5 worm cellular contexts compared by ENCODE assay signal in the genomic region with DNA sequence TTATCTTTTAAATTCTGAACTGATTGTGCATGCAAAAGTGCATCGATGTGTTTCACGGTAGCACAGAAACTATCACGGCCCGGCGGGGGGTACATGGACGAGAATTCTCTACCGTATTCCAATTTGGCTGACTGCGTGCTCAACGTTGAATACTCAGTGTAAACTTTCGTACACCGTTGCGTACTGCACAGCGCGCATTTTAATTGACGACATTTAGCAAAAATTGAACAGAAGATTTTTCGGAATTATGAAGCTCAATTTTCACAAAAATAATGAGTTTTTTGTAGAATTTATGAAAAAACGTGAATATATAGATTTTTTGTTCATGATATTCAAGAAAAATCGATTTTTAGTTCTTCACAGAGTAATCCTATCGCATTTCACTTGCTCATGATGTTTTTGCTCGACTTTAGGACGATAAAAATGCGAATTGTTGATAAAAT.
TF ChIP-seq lines count a peak whose summit lies in the region.
"Not testable (repeated sequence)": the region's sequence is repeated elsewhere in the genome, so short reads cannot be mapped to it uniquely, and the experiment has no call there.

No protein-coding gene starts in this region.

TF ChIP-seq in whole organism, L1 larva, 84 proteins besides CTCF, POLR2A, EP300 and RAD21 (continues in another document):
- peak; percentile 16 for TF ChIP-seq fkh-10 (GFP tag; optimal IDR thresholded peaks at IDR 0.05; lab: Kevin White, UChicago)
- peak; percentile 99 for TF ChIP-seq ets-5 (GFP tag; IDR thresholded peaks at IDR 0.05; lab: Robert Waterston, UW)
- peak; percentile 84 for TF ChIP-seq C04F5.9 (tag; optimal IDR thresholded peaks at IDR 0.05; lab: Kevin White, UChicago)
- peak; percentile 81 for TF ChIP-seq sox-4 (tag; optimal IDR thresholded peaks at IDR 0.05; lab: Kevin White, UChicago)
- TF ChIP-seq zip-4 (GFP tag; optimal IDR thresholded peaks at IDR 0.05; lab: Kevin White, UChicago), result peak; percentile 63
- peak; percentile 87 for TF ChIP-seq pax-3 (tag; optimal IDR thresholded peaks at IDR 0.05; lab: Kevin White, UChicago)
- peak; percentile 90 for TF ChIP-seq nhr-90 (tag; optimal IDR thresholded peaks at IDR 0.05; lab: Kevin White, UChicago; ENCODE audit: poor library complexity)
- TF ChIP-seq xbp-1 (tag; optimal IDR thresholded peaks at IDR 0.05; lab: Kevin White, UChicago), result peak; percentile 79
- peak; percentile 49 for TF ChIP-seq lin-15B (tag; optimal IDR thresholded peaks at IDR 0.05; lab: Kevin White, UChicago)
- peak; percentile 84 for TF ChIP-seq lin-14 (GFP tag; optimal IDR thresholded peaks at IDR 0.05; lab: Kevin White, UChicago)
- TF ChIP-seq efl-3 (GFP tag; optimal IDR thresholded peaks at IDR 0.05; lab: Kevin White, UChicago), result peak; percentile 64
- peak; percentile 68 for TF ChIP-seq ceh-8 (GFP tag; optimal IDR thresholded peaks at IDR 0.05; lab: Kevin White, UChicago)
- peak; percentile 68 for TF ChIP-seq fkh-4 (tag; optimal IDR thresholded peaks at IDR 0.05; lab: Kevin White, UChicago; ENCODE audit: borderline replicate concordance)
- peak; percentile 5 for TF ChIP-seq mep-1 (tag; optimal IDR thresholded peaks at IDR 0.05; lab: Kevin White, UChicago)
- peak; percentile 95 to 96 for TF ChIP-seq lsy-2 (tag; optimal IDR thresholded peaks at IDR 0.05; lab: Kevin White, UChicago)
- peak; percentile 89 for TF ChIP-seq dsc-1 (tag; optimal IDR thresholded peaks at IDR 0.05; lab: Kevin White, UChicago)

TF ChIP-seq in whole organism, L3 larva, 47 proteins besides CTCF, POLR2A, EP300 and RAD21:
- peak; percentile 64 for TF ChIP-seq nhr-43 (tag; optimal IDR thresholded peaks at IDR 0.05; lab: Kevin White, UChicago; ENCODE audit: poor library complexity, severe bottlenecking)
- TF ChIP-seq ztf-4 (tag; optimal IDR thresholded peaks at IDR 0.05; lab: Kevin White, UChicago), result peak; percentile 0
- TF ChIP-seq tbx-2 (tag; optimal IDR thresholded peaks at IDR 0.05; lab: Kevin White, UChicago), result peak; percentile 77
- TF ChIP-seq lsy-12 (tag; optimal IDR thresholded peaks at IDR 0.05; lab: Kevin White, UChicago), result peak; percentile 88
- peak; percentile 43 for TF ChIP-seq nhr-25 (tag; optimal IDR thresholded peaks at IDR 0.05; lab: Kevin White, UChicago)
- peak; percentile 7 for TF ChIP-seq hmg-11 (tag; optimal IDR thresholded peaks at IDR 0.05; lab: Kevin White, UChicago)
- peak; percentile 60 for TF ChIP-seq lin-15B (tag; optimal IDR thresholded peaks at IDR 0.05; lab: Kevin White, UChicago)
- peak; percentile 60 for TF ChIP-seq ZK546.5 (tag; optimal IDR thresholded peaks at IDR 0.05; lab: Kevin White, UChicago)
- TF ChIP-seq nfya-1 (tag; optimal IDR thresholded peaks at IDR 0.05; lab: Kevin White, UChicago; ENCODE audit: insufficient read depth), result peak; percentile 58
- peak; percentile 77 for TF ChIP-seq nhr-11 (tag; optimal IDR thresholded peaks at IDR 0.05; lab: Kevin White, UChicago)
- TF ChIP-seq elt-2 (tag; optimal IDR thresholded peaks at IDR 0.05; lab: Kevin White, UChicago), result peak; percentile 73
- peak; percentile 73 for TF ChIP-seq nhr-23 (tag; optimal IDR thresholded peaks at IDR 0.05; lab: Kevin White, UChicago)
- TF ChIP-seq R02D3.7 (tag; optimal IDR thresholded peaks at IDR 0.05; lab: Kevin White, UChicago), result peak; percentile 76
- peak; percentile 6 for TF ChIP-seq pha-4 (tag; optimal IDR thresholded peaks at IDR 0.05; lab: Kevin White, UChicago)
- TF ChIP-seq ceh-28 (tag; optimal IDR thresholded peaks at IDR 0.05; lab: Kevin White, UChicago), result peak; percentile 70
- peak; percentile 37 for TF ChIP-seq nhr-77 (tag; optimal IDR thresholded peaks at IDR 0.05; lab: Kevin White, UChicago)

TF ChIP-seq in whole organism, early embryonic, 17 proteins besides CTCF, POLR2A, EP300 and RAD21:
- 0 out of 2 replicates have a peak, but pooled peaks have one; percentile 50 for TF ChIP-seq sea-1 (GFP tag; conservative IDR thresholded peaks at IDR 0.05; lab: Robert Waterston, UW)
- peak; percentile 72 for TF ChIP-seq pes-1 (GFP tag; IDR thresholded peaks at IDR 0.05; lab: Robert Waterston, UW)
- 0 out of 2 replicates have a peak, but pooled peaks have one; percentile 38 for TF ChIP-seq flt-1 (GFP tag; IDR thresholded peaks at IDR 0.05; lab: Robert Waterston, UW)
- TF ChIP-seq scrt-1 (GFP tag; IDR thresholded peaks at IDR 0.05; lab: Robert Waterston, UW), result peak; percentile 74
- peak; percentile 67; the same call in 1 of the 2 replicates for TF ChIP-seq tbx-37 (GFP tag; conservative IDR thresholded peaks at IDR 0.05; lab: Robert Waterston, UW)
TF ChIP-seq in whole organism, early embryonic: peak in this region for 5; not testable (repeated sequence) for 12.

TF ChIP-seq in whole organism, midembryonic, 9 proteins besides CTCF, POLR2A, EP300 and RAD21:
- TF ChIP-seq ztf-23 (GFP tag; IDR thresholded peaks at IDR 0.05; lab: Robert Waterston, UW) (peak; percentile 95), klf-2 (GFP tag; conservative IDR thresholded peaks at IDR 0.05; lab: Robert Waterston, UW) (peak; percentile 68; the same call in 1 of the 2 replicates), tab-1 (GFP tag; IDR thresholded peaks at IDR 0.05; lab: Robert Waterston, UW) (0 out of 2 replicates have a peak, but pooled peaks have one; percentile 59), flt-1 (GFP tag; IDR thresholded peaks at IDR 0.05; lab: Robert Waterston, UW) (peak; percentile 90), cog-1 (tag; optimal IDR thresholded peaks at IDR 0.05; lab: Kevin White, UChicago) (peak; percentile 49), ref-1 (GFP tag; conservative IDR thresholded peaks at IDR 0.05; lab: Robert Waterston, UW) (0 out of 2 replicates have a peak, but pooled peaks have one; percentile 20), T22C8.4 (GFP tag; IDR thresholded peaks at IDR 0.05; lab: Robert Waterston, UW) (peak; percentile 60)

TF ChIP-seq in whole organism, young adult, 124 proteins besides CTCF, POLR2A, EP300 and RAD21 (continues in another document):
- TF ChIP-seq pbrm-1 (GFP tag; IDR thresholded peaks at IDR 0.05; lab: Robert Waterston, UW) (peak; percentile 99), egrh-3 (GFP tag; IDR thresholded peaks at IDR 0.05; lab: Robert Waterston, UW) (peak; percentile 87), rec-8 (tag; optimal IDR thresholded peaks at IDR 0.05; lab: Kevin White, UChicago) (peak in 1 of 2 experiments; percentile 27), T07F8.4 (tag; optimal IDR thresholded peaks at IDR 0.05; lab: Kevin White, UChicago) (peak; percentile 39), gei-17 (GFP tag; optimal IDR thresholded peaks at IDR 0.05; lab: Kevin White, UChicago) (peak; percentile 73), ceh-100 (GFP tag; IDR thresholded peaks at IDR 0.05; lab: Robert Waterston, UW) (peak; percentile 95), him-1 (tag; optimal IDR thresholded peaks at IDR 0.05; lab: Kevin White, UChicago) (peak; percentile 17), cebp-2 (GFP tag; IDR thresholded peaks at IDR 0.05; lab: Robert Waterston, UW) (peak; percentile 99), let-607 (tag; optimal IDR thresholded peaks at IDR 0.05; lab: Kevin White, UChicago) (peak; percentile 24 to 95), let-526 (GFP tag; IDR thresholded peaks at IDR 0.05; lab: Robert Waterston, UW) (peak; percentile 100), F39B2.1 (GFP tag; IDR thresholded peaks at IDR 0.05; lab: Robert Waterston, UW) (peak; percentile 96), madf-3 (GFP tag; IDR thresholded peaks at IDR 0.05; lab: Robert Waterston, UW) (peak; percentile 98), bed-2 (GFP tag; IDR thresholded peaks at IDR 0.05; lab: Robert Waterston, UW) (peak; percentile 100), hsf-1 (GFP tag; IDR thresholded peaks at IDR 0.05; lab: Robert Waterston, UW) (peak; percentile 95), ets-4 (GFP tag; optimal IDR thresholded peaks at IDR 0.05; lab: Kevin White, UChicago) (peak; percentile 23), nhr-120 (GFP tag; IDR thresholded peaks at IDR 0.05; lab: Robert Waterston, UW) (peak; percentile 100), ztf-3 (GFP tag; optimal IDR thresholded peaks at IDR 0.05; lab: Kevin White, UChicago) (peak; percentile 62), repo-1 (tag; optimal IDR thresholded peaks at IDR 0.05; lab: Kevin White, UChicago) (peak; percentile 72), F57C9.4 (tag; optimal IDR thresholded peaks at IDR 0.05; lab: Kevin White, UChicago) (peak; percentile 33), mcd-1 (GFP tag; IDR thresholded peaks at IDR 0.05; lab: Robert Waterston, UW) (peak; percentile 100), F33H1.4 (GFP tag; IDR thresholded peaks at IDR 0.05; lab: Robert Waterston, UW) (peak; percentile 97), C17E4.6 (GFP tag; IDR thresholded peaks at IDR 0.05; lab: Robert Waterston, UW) (peak; percentile 99), madf-6 (GFP tag; IDR thresholded peaks at IDR 0.05; lab: Robert Waterston, UW) (peak; percentile 89), ztf-22 (GFP tag; optimal IDR thresholded peaks at IDR 0.05; lab: Kevin White, UChicago) (peak; percentile 33), lag-1 (GFP tag; IDR thresholded peaks at IDR 0.05; lab: Robert Waterston, UW) (peak; percentile 100), hmg-20 (GFP tag; IDR thresholded peaks at IDR 0.05; lab: Robert Waterston, UW) (peak; percentile 97), lin-35 (GFP tag; optimal IDR thresholded peaks at IDR 0.05; lab: Kevin White, UChicago) (peak in 1 of 3 experiments; percentile 77), B0261.1 (tag; optimal IDR thresholded peaks at IDR 0.05; lab: Kevin White, UChicago) (peak; percentile 19), aptf-3 (GFP tag; IDR thresholded peaks at IDR 0.05; lab: Robert Waterston, UW) (peak; percentile 63; the same call in 1 of the 2 replicates), Y67H2A.10 (GFP tag; conservative IDR thresholded peaks at IDR 0.05; lab: Robert Waterston, UW) (peak; percentile 97), atf-7 (tag; optimal IDR thresholded peaks at IDR 0.05; lab: Kevin White, UChicago) (peak; percentile 80), nfya-2 (GFP tag; IDR thresholded peaks at IDR 0.05; lab: Robert Waterston, UW) (peak; percentile 98), snpc-4 (tag; optimal IDR thresholded peaks at IDR 0.05; lab: Kevin White, UChicago) (peak in 2 of 4 experiments; percentile 74 to 78), ceh-27 (GFP tag; optimal IDR thresholded peaks at IDR 0.05; lab: Kevin White, UChicago) (peak; percentile 42), lin-54 (GFP tag; optimal IDR thresholded peaks at IDR 0.05; lab: Kevin White, UChicago) (peak; percentile 79), D2030.7 (GFP tag; IDR thresholded peaks at IDR 0.05; lab: Robert Waterston, UW) (peak; percentile 91), lin-40 (tag; optimal IDR thresholded peaks at IDR 0.05; lab: Kevin White, UChicago) (peak; percentile 95), chd-7 (tag; optimal IDR thresholded peaks at IDR 0.05; lab: Kevin White, UChicago) (peak; percentile 67), somi-1 (GFP tag; optimal IDR thresholded peaks at IDR 0.05; lab: Kevin White, UChicago) (peak; percentile 94), rcor-1 (GFP tag; IDR thresholded peaks at IDR 0.05; lab: Robert Waterston, UW) (peak; percentile 99), C06A6.2 (GFP tag; conservative IDR thresholded peaks at IDR 0.05; lab: Robert Waterston, UW) (peak; percentile 99)
- TF ChIP-seq snpc-4 (GFP tag; optimal IDR thresholded peaks at IDR 0.05; lab: Kevin White, UChicago), result not testable (repeated sequence)
